Worm (Caenorhabditis elegans): ENCODE measurements around the gene ins-39.
A peak's percentile ranks its signal among the peaks of the same experiment; 100 is the strongest.

The ins-39 gene

DNA sequence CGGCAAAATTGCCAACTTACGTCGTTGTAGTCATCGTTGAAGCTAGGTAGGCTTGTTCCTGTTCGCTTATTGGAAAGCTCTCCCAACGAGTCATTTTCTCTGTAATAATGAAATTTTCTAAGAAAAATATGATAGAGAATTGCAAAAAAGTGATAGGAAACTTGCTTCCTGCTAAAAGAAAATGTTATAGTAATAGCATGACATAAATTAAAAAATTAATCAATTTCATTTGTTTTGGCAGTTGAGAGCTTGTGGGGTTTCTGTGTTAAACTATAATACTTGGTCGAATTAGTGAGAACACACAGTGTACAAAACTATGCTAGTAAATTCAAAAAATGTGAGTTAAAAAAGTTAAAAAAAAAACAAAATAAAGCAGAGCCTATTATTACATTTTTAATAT is 14.4 kb downstream of the ins-39 start, which contains the start of gene F21E9.2:
Gene F21E9.2 (minus strand): TSS at position 101 of the 400 bp plus-strand sequence.
- no peak for TF ChIP-seq sup-37 (GFP tag; optimal IDR thresholded peaks at IDR 0.05)

DNA sequence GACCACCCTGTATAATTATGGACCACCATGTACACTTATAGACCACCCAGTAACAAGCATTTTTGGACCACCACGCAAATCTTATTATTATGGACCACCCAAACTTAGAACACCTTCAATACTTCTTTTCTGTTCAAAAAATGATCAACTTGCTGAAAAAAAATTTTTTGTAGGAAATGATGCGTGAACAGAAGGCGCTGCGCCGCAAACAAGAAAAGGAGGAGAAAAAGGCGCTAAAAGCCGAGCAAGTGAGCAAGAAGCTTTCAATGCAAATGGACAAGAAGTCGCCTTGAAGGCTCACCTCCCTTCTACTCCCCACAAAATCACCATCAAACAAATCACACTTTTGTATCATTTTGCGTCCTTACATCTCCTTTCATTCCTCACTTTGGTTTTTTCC is 17.0 kb downstream of the ins-39 start:
- TF ChIP-seq unc-30 (tag; optimal IDR thresholded peaks at IDR 0.05) = no peak
- no peak for TF ChIP-seq nhr-28 (tag; optimal IDR thresholded peaks at IDR 0.05)
- TF ChIP-seq nhr-20 (tag; optimal IDR thresholded peaks at IDR 0.05) = no peak
- no peak for TF ChIP-seq swsn-7 (tag; optimal IDR thresholded peaks at IDR 0.05)
- TF ChIP-seq nhr-76 (tag; optimal IDR thresholded peaks at IDR 0.05) = no peak
- no peak for TF ChIP-seq C04F5.9 (tag; optimal IDR thresholded peaks at IDR 0.05)
- no peak for TF ChIP-seq skn-1 (tag; optimal IDR thresholded peaks at IDR 0.05)
- no peak for TF ChIP-seq snu-23 (GFP tag; optimal IDR thresholded peaks at IDR 0.05)
- TF ChIP-seq lin-14 (GFP tag; optimal IDR thresholded peaks at IDR 0.05) = no peak
- TF ChIP-seq elt-2 (tag; optimal IDR thresholded peaks at IDR 0.05) = no peak

DNA sequence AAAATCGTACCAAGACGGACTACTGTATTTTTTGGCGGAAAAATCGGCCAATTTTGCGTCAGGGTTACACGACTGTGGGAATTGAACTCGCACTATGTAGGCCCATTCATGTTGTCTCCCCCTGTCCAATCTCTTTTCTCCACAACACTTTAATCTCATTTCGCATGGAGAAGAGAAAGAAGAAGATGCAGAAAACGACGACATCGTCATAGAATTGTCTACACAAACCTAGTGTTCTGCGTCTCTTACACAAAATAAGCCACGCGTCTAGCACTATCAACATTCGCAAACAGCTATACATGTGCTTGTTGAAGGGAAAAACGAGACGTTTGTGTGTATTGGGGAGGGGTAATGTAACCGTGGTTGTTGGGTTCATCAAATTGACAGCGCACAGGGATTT is 21.2 kb downstream of the ins-39 start:
- peak; percentile 71 for TF ChIP-seq nhr-90 (tag; optimal IDR thresholded peaks at IDR 0.05; ENCODE audit: poor library complexity)
- peak; percentile 58 for TF ChIP-seq ceh-63 (GFP tag; optimal IDR thresholded peaks at IDR 0.05)
- TF ChIP-seq elt-2 (tag; optimal IDR thresholded peaks at IDR 0.05) = no peak
- peak; percentile 64 for TF ChIP-seq xbp-1 (tag; optimal IDR thresholded peaks at IDR 0.05)
- no peak for TF ChIP-seq unc-62 (GFP tag; optimal IDR thresholded peaks at IDR 0.05)
- TF ChIP-seq fos-1 (tag; optimal IDR thresholded peaks at IDR 0.05) = peak; percentile 90
- TF ChIP-seq isw-1 (GFP tag; IDR thresholded peaks at IDR 0.05) = peak; percentile 52
- TF ChIP-seq hlh-17 (GFP tag; optimal IDR thresholded peaks at IDR 0.05; ENCODE audit: borderline replicate concordance) = no peak
- no peak for TF ChIP-seq aha-1 (tag; optimal IDR thresholded peaks at IDR 0.05)
- TF ChIP-seq zag-1 (tag; optimal IDR thresholded peaks at IDR 0.05) = peak; percentile 61
- no peak for TF ChIP-seq ets-5 (GFP tag; IDR thresholded peaks at IDR 0.05)
- peak; percentile 27 for TF ChIP-seq blmp-1 (tag; optimal IDR thresholded peaks at IDR 0.05)
- peak in 1 of 2 experiments; percentile 30 for TF ChIP-seq ztf-11 (tag; optimal IDR thresholded peaks at IDR 0.05)
- no peak for TF ChIP-seq nhr-76 (tag; optimal IDR thresholded peaks at IDR 0.05)
- no peak for TF ChIP-seq unc-30 (tag; optimal IDR thresholded peaks at IDR 0.05)
- peak; percentile 70 for TF ChIP-seq nhr-71 (tag; optimal IDR thresholded peaks at IDR 0.05)
- TF ChIP-seq ceh-82 (tag; optimal IDR thresholded peaks at IDR 0.05) = peak; percentile 67 to 91 (median 76)
- peak; percentile 58 for TF ChIP-seq ces-1 (GFP tag; optimal IDR thresholded peaks at IDR 0.05)
- TF ChIP-seq unc-130 (tag; optimal IDR thresholded peaks at IDR 0.05) = peak; percentile 38
- TF ChIP-seq pag-3 (tag; optimal IDR thresholded peaks at IDR 0.05; ENCODE audit: borderline replicate concordance, insufficient read depth) = no peak
- TF ChIP-seq mef-2 (tag; optimal IDR thresholded peaks at IDR 0.05) = no peak
- TF ChIP-seq nhr-47 (tag; optimal IDR thresholded peaks at IDR 0.05) = peak; percentile 90
- peak; percentile 60; the same call in 1 of the 2 replicates for TF ChIP-seq ceh-88 (GFP tag; IDR thresholded peaks at IDR 0.05)
- TF ChIP-seq lin-35 (GFP tag; optimal IDR thresholded peaks at IDR 0.05) = peak; percentile 54 to 84
- peak; percentile 92 for TF ChIP-seq skn-1 (tag; optimal IDR thresholded peaks at IDR 0.05)
- no peak for TF ChIP-seq lir-3 (tag; optimal IDR thresholded peaks at IDR 0.05; ENCODE audit: poor library complexity)
- peak; percentile 34 for TF ChIP-seq egl-13 (tag; optimal IDR thresholded peaks at IDR 0.05)
- TF ChIP-seq swsn-7 (tag; optimal IDR thresholded peaks at IDR 0.05) = peak; percentile 67
- peak; percentile 74 for TF ChIP-seq ztf-4 (tag; optimal IDR thresholded peaks at IDR 0.05)
- TF ChIP-seq C34B4.2 (tag; optimal IDR thresholded peaks at IDR 0.05) = no peak
- TF ChIP-seq fkh-8 (tag; optimal IDR thresholded peaks at IDR 0.05) = peak; percentile 88
- no peak for TF ChIP-seq nhr-12 (tag; optimal IDR thresholded peaks at IDR 0.05)
- TF ChIP-seq Y116A8C.19 (tag; optimal IDR thresholded peaks at IDR 0.05; ENCODE audit: borderline replicate concordance) = no peak
- no peak for TF ChIP-seq efl-3 (GFP tag; optimal IDR thresholded peaks at IDR 0.05)
- TF ChIP-seq nhr-28 (tag; optimal IDR thresholded peaks at IDR 0.05) = no peak
- peak; percentile 71 for TF ChIP-seq nhr-237 (tag; optimal IDR thresholded peaks at IDR 0.05)
- TF ChIP-seq mep-1 (tag; optimal IDR thresholded peaks at IDR 0.05) = peak; percentile 80
- TF ChIP-seq grh-1 (GFP tag; IDR thresholded peaks at IDR 0.05) = no peak; the same call in 1 of the 2 replicates
- peak; percentile 67 for TF ChIP-seq aly-2 (tag; optimal IDR thresholded peaks at IDR 0.05)
- TF ChIP-seq lin-15B (tag; optimal IDR thresholded peaks at IDR 0.05) = peak; percentile 2
- TF ChIP-seq unc-98 (GFP tag; IDR thresholded peaks at IDR 0.05) = no peak
- peak; percentile 65 for TF ChIP-seq ceh-8 (GFP tag; optimal IDR thresholded peaks at IDR 0.05)
- TF ChIP-seq lin-39 (tag; optimal IDR thresholded peaks at IDR 0.05) = peak; percentile 36

Measured in whole organism, L1 larva.